Fruit fly (Drosophila melanogaster): ENCODE measurements around the gene Nepl19.

Nepl19 gene

DNA sequence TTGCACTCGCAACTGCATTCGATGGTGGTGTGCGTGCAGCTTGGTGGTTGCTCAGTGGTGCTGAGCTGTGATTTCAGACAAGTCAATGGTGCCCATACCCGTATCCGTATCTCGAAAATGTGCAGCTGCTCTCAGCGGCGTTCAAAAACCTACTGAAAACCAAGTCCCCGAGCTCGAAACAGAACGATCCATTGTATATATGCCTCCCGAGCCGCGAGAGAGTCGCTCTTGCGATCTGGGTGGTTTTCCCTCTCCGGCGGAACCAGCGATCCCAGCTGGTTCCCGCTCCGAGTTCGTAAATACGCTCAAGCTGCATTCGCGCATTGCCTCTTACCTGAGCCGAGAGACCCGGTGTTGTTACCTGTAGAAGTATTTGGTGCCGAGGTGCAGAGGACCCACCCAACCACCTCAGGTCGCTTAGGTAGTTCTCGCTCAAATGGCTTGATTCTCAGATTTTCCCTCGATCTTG lies 20.8 kb downstream of the Nepl19 start, which contains the start of gene Inx3 (continued):
- TF ChIP-seq her (GFP tag; optimal IDR thresholded peaks at IDR 0.05) (peak; percentile 37), Doc2 (GFP tag; IDR thresholded peaks at IDR 0.05) (no peak), ci (GFP tag; IDR thresholded peaks at IDR 0.05) (peak; percentile 76; the same call in 2 of the 3 replicates), CG18764 (GFP tag; optimal IDR thresholded peaks at IDR 0.05) (no peak), B-H2 (GFP tag; optimal IDR thresholded peaks at IDR 0.05) (no peak), chm (GFP tag; IDR thresholded peaks at IDR 0.05) (peak; percentile 75; the same call in 1 of the 2 replicates), CG6254 (GFP tag; optimal IDR thresholded peaks at IDR 0.05) (no peak), CG31388 (GFP tag; optimal IDR thresholded peaks at IDR 0.05) (no peak), CG2875 (GFP tag; optimal IDR thresholded peaks at IDR 0.05) (no peak), CG13624 (GFP tag; optimal IDR thresholded peaks at IDR 0.05) (no peak), GATAe (GFP tag; conservative IDR thresholded peaks at IDR 0.05) (no peak), unc-4 (GFP tag; IDR thresholded peaks at IDR 0.05; ENCODE audit: partially characterized antibody) (0 out of 2 replicates have a peak, but pooled peaks have one; percentile 14), lbe (GFP tag; optimal IDR thresholded peaks at IDR 0.05) (peak; percentile 71), CG12942 (GFP tag; optimal IDR thresholded peaks at IDR 0.05) (no peak), Blimp-1 (GFP tag; optimal IDR thresholded peaks at IDR 0.05) (no peak), CG8944 (GFP tag; optimal IDR thresholded peaks at IDR 0.05) (no peak), org-1 (GFP tag; optimal IDR thresholded peaks at IDR 0.05) (no peak), CG3838 (GFP tag; optimal IDR thresholded peaks at IDR 0.05) (no peak), nmo (GFP tag; optimal IDR thresholded peaks at IDR 0.05) (no peak), Ssrp (tag; optimal IDR thresholded peaks at IDR 0.05) (no peak), H2.0 (GFP tag; IDR thresholded peaks at IDR 0.05) (no peak), HmgD (GFP tag; optimal IDR thresholded peaks at IDR 0.05) (no peak), mld (GFP tag; IDR thresholded peaks at IDR 0.05; ENCODE audit: partially characterized antibody) (no peak), Jarid2 (GFP tag; optimal IDR thresholded peaks at IDR 0.05) (peak; percentile 89), sens-2 (GFP tag; IDR thresholded peaks at IDR 0.05) (peak; percentile 76), Chrac-16 (GFP tag; optimal IDR thresholded peaks at IDR 0.05) (no peak), schlank (tag; optimal IDR thresholded peaks at IDR 0.05) (no peak), CG5953 (GFP tag; IDR thresholded peaks at IDR 0.05) (no peak), CG5180 (GFP tag; optimal IDR thresholded peaks at IDR 0.05) (no peak), en (GFP tag; optimal IDR thresholded peaks at IDR 0.05) (no peak), Side (GFP tag; optimal IDR thresholded peaks at IDR 0.05) (no peak), dan (GFP tag; IDR thresholded peaks at IDR 0.05) (no peak), CG7963 (GFP tag; IDR thresholded peaks at IDR 0.05; ENCODE audit: partially characterized antibody) (no peak), sima (GFP tag; optimal IDR thresholded peaks at IDR 0.05) (no peak), CG3407 (GFP tag; optimal IDR thresholded peaks at IDR 0.05) (no peak), CG17912 (GFP tag; optimal IDR thresholded peaks at IDR 0.05) (no peak), fd102C (GFP tag; optimal IDR thresholded peaks at IDR 0.05) (no peak), pita (GFP tag; optimal IDR thresholded peaks at IDR 0.05) (no peak), pan (optimal IDR thresholded peaks at IDR 0.05) (no peak), pan (GFP tag; optimal IDR thresholded peaks at IDR 0.05 in 1 of 2, IDR thresholded peaks at IDR 0.05 in 1 of 2) (no peak), tap (tag; optimal IDR thresholded peaks at IDR 0.05) (no peak), CG9727 (GFP tag; optimal IDR thresholded peaks at IDR 0.05) (no peak), sqz (GFP tag; optimal IDR thresholded peaks at IDR 0.05) (no peak), knrl (GFP tag; IDR thresholded peaks at IDR 0.05; ENCODE audit: partially characterized antibody) (0 out of 3 replicates have a peak, but pooled peaks have one; percentile 35), CG14014 (GFP tag; IDR thresholded peaks at IDR 0.05) (no peak; the same call in 1 of the 2 replicates), CG31224 (GFP tag; IDR thresholded peaks at IDR 0.05) (no peak), ranshi (GFP tag; IDR thresholded peaks at IDR 0.05) (no peak), odd (GFP tag; optimal IDR thresholded peaks at IDR 0.05) (no peak), CG7271 (tag; optimal IDR thresholded peaks at IDR 0.05) (peak; percentile 40), dmrt99B (tag; optimal IDR thresholded peaks at IDR 0.05) (no peak), Stat92E (GFP tag; optimal IDR thresholded peaks at IDR 0.05) (peak in 1 of 3 experiments; percentile 23)

Data from whole organism, embryonic.